Fruit fly (Drosophila melanogaster) whole organism, embryonic: Measurements from ENCODE around the gene CG5937.

ENCODE experiments used
- Abd-B ChIP-seq: fragments of 200-800 bp; sonication (Bioruptor generic); optimal IDR thresholded peaks from 2 replicates; lab custom pipeline; 2018; ENCODE audit warnings: missing biosample characterization, mild to moderate bottlenecking, missing genetic modification characterization, moderate library complexity
- Atf3 ChIP-seq: fragments of 200-800 bp; sonication (Bioruptor generic); optimal IDR thresholded peaks from 3 replicates; lab custom pipeline; 2016; ENCODE audit warnings: missing biosample characterization, missing genetic modification characterization
- Awh ChIP-seq: fragments of 200-800 bp; sonication (Bioruptor generic); IDR thresholded peaks from 2 replicates; pipeline ENCODE4, ENCODE4 v1.3.6; 2022; ENCODE audit warnings: missing biosample characterization, missing genetic modification characterization
- CG10565 ChIP-seq: fragments of 200-800 bp; sonication (Bioruptor generic); optimal IDR thresholded peaks from 3 replicates; lab custom pipeline; 2016; ENCODE audit warnings: missing biosample characterization, mild to moderate bottlenecking, missing genetic modification characterization
- CG11456 ChIP-seq: fragments of 200-800 bp; sonication (Bioruptor generic); IDR thresholded peaks from 3 replicates; pipeline ENCODE4 v1.3.6; 2022; ENCODE audit warnings: missing biosample characterization, missing genetic modification characterization
- CG12155 ChIP-seq: fragments of 200-800 bp; sonication (Bioruptor generic); optimal IDR thresholded peaks from 3 replicates; lab custom pipeline; 2016; ENCODE audit warnings: missing biosample characterization, missing genetic modification characterization
- CG13775 ChIP-seq: fragments of 200-800 bp; sonication (Bioruptor generic); optimal IDR thresholded peaks from 3 replicates; lab custom pipeline; 2017; ENCODE audit warnings: missing biosample characterization, mild to moderate bottlenecking, missing genetic modification characterization
- CG14860 ChIP-seq: fragments of 200-800 bp; sonication (Bioruptor generic); IDR thresholded peaks from 3 replicates; pipeline ENCODE4 v1.3.6; 2022; ENCODE audit warnings: missing biosample characterization, missing genetic modification characterization; ENCODE audit not compliant: partially characterized antibody
- CG15073 ChIP-seq: fragments of 200-800 bp; sonication (Bioruptor generic); optimal IDR thresholded peaks from 2 replicates; lab custom pipeline; 2016; ENCODE audit warnings: missing biosample characterization, missing genetic modification characterization
- CG17912 ChIP-seq: fragments of 200-800 bp; sonication (Bioruptor generic); optimal IDR thresholded peaks from 2 replicates; lab custom pipeline; 2018; ENCODE audit warnings: missing biosample characterization, mild to moderate bottlenecking, missing genetic modification characterization
- CG1792 ChIP-seq: fragments of 200-800 bp; sonication (Bioruptor generic); optimal IDR thresholded peaks from 2 replicates; lab custom pipeline; 2016; ENCODE audit warnings: missing biosample characterization, missing genetic modification characterization
- CG18011 ChIP-seq: fragments of 200-800 bp; sonication (Bioruptor generic); optimal IDR thresholded peaks from 2 replicates; lab custom pipeline; 2017; ENCODE audit warnings: missing biosample characterization, missing genetic modification characterization, mild to moderate bottlenecking, moderate library complexity, missing genotype
- CG2129 ChIP-seq: fragments of 200-800 bp; sonication (Bioruptor generic); IDR thresholded peaks from 2 replicates; pipeline ENCODE4 v1.3.6; 2022; ENCODE audit warnings: missing biosample characterization, missing genetic modification characterization; ENCODE audit not compliant: partially characterized antibody
- CG3163 ChIP-seq: fragments of 200-800 bp; sonication (Bioruptor generic); optimal IDR thresholded peaks from 3 replicates; lab custom pipeline; 2016; ENCODE audit warnings: missing biosample characterization, missing genetic modification characterization
- CG33557 ChIP-seq: fragments of 200-800 bp; sonication (Bioruptor generic); optimal IDR thresholded peaks from 2 replicates; lab custom pipeline; 2019; ENCODE audit warnings: missing biosample characterization, mild to moderate bottlenecking, missing genetic modification characterization, moderate library complexity
- CG4328 ChIP-seq: fragments of 200-800 bp; sonication (Bioruptor generic); optimal IDR thresholded peaks from 3 replicates; lab custom pipeline; 2017; ENCODE audit warnings: missing biosample characterization, missing genetic modification reagents, missing genetic modification characterization
- CG4360 ChIP-seq: fragments of 200-800 bp; sonication (Bioruptor generic); IDR thresholded peaks from 2 replicates; pipeline ENCODE4 v1.3.6; 2022; ENCODE audit warnings: missing biosample characterization, missing genetic modification characterization
- CG7928 ChIP-seq: fragments of 200-800 bp; sonication (Bioruptor generic); optimal IDR thresholded peaks from 2 replicates; lab custom pipeline; 2017; ENCODE audit warnings: missing biosample characterization, mild to moderate bottlenecking, missing genetic modification characterization
- Camta ChIP-seq: fragments of 200-800 bp; sonication (Bioruptor generic); optimal IDR thresholded peaks from 2 replicates; lab custom pipeline; 2016; ENCODE audit warnings: missing biosample characterization, missing genetic modification characterization
- H2.0 ChIP-seq: fragments of 200-800 bp; sonication (Bioruptor generic); IDR thresholded peaks from 2 replicates; pipeline ENCODE4 v1.3.6; 2022; ENCODE audit warnings: missing biosample characterization, missing genetic modification characterization
- Hmx ChIP-seq: fragments of 200-800 bp; sonication (Bioruptor generic); optimal IDR thresholded peaks from 2 replicates; lab custom pipeline; 2016; ENCODE audit warnings: missing biosample characterization, missing genetic modification characterization
- Lim3 ChIP-seq: fragments of 200-800 bp; sonication (Bioruptor generic); IDR thresholded peaks from 2 replicates; pipeline ENCODE4 v1.3.6; 2022; ENCODE audit warnings: missing biosample characterization, missing genetic modification characterization
- Myb ChIP-seq: fragments of 200-800 bp; sonication (Bioruptor generic); optimal IDR thresholded peaks from 2 replicates; lab custom pipeline; 2016; ENCODE audit warnings: missing biosample characterization, missing genetic modification characterization
- NFAT ChIP-seq: fragments of 200-800 bp; sonication (Bioruptor generic); IDR thresholded peaks from 2 replicates; pipeline ENCODE4 v1.3.6; 2022; ENCODE audit warnings: missing biosample characterization, missing genetic modification characterization
- Six4 ChIP-seq: fragments of 200-800 bp; sonication (Bioruptor generic); optimal IDR thresholded peaks from 2 replicates; lab custom pipeline; 2016; ENCODE audit warnings: missing biosample characterization, missing genetic modification characterization
- Sry-β ChIP-seq: fragments of 200-800 bp; sonication (Bioruptor generic); optimal IDR thresholded peaks from 2 replicates; lab custom pipeline; 2018; ENCODE audit warnings: missing biosample characterization, mild to moderate bottlenecking, missing genetic modification characterization, moderate library complexity
- Xbp1 ChIP-seq: fragments of 200-800 bp; sonication (Bioruptor generic); optimal IDR thresholded peaks from 3 replicates; lab custom pipeline; 2016; ENCODE audit warnings: missing biosample characterization, mild to moderate bottlenecking, missing genetic modification characterization
- amos ChIP-seq: fragments of 200-800 bp; sonication (Bioruptor generic); IDR thresholded peaks from 2 replicates; pipeline ENCODE4 v1.3.6; 2022; ENCODE audit warnings: missing biosample characterization, missing genetic modification characterization; ENCODE audit not compliant: partially characterized antibody
- bab2 ChIP-seq: fragments of 200-800 bp; sonication (Bioruptor generic); optimal IDR thresholded peaks from 2 replicates; lab custom pipeline; 2016; ENCODE audit warnings: missing biosample characterization, missing genetic modification characterization
- br ChIP-seq: fragments of >200 bp; optimal IDR thresholded peaks from 2 replicates; lab custom pipeline; 2017
- cato ChIP-seq: fragments of 200-800 bp; sonication (Bioruptor generic); optimal IDR thresholded peaks from 2 replicates; lab custom pipeline; 2016; ENCODE audit warnings: missing biosample characterization, missing genetic modification characterization, borderline replicate concordance
- crol ChIP-seq: fragments of 200-800 bp; sonication (Bioruptor generic); IDR thresholded peaks from 2 replicates; pipeline ENCODE4 v1.3.6; 2022; ENCODE audit warnings: missing biosample characterization, missing genetic modification characterization
- danr ChIP-seq: fragments of 200-800 bp; sonication (Bioruptor generic); IDR thresholded peaks from 2 replicates; pipeline ENCODE4 v1.3.6; 2022; ENCODE audit warnings: missing biosample characterization, missing genetic modification characterization
- dm ChIP-seq: fragments of 200-800 bp; sonication (Bioruptor generic); optimal IDR thresholded peaks from 3 replicates; lab custom pipeline; 2016; ENCODE audit warnings: missing biosample characterization, missing genetic modification characterization
- en ChIP-seq: fragments of 200-800 bp; sonication (Bioruptor generic); optimal IDR thresholded peaks from 2 replicates; lab custom pipeline; 2016; ENCODE audit warnings: missing biosample characterization, missing genetic modification characterization
- fd102C ChIP-seq: fragments of 200-800 bp; sonication (Bioruptor generic); optimal IDR thresholded peaks from 2 replicates; lab custom pipeline; 2018; ENCODE audit warnings: missing biosample characterization, mild to moderate bottlenecking, missing genetic modification characterization, moderate library complexity
- gem ChIP-seq: fragments of 200-800 bp; sonication (Bioruptor generic); optimal IDR thresholded peaks from 2 replicates; lab custom pipeline; 2019; ENCODE audit warnings: missing biosample characterization, mild to moderate bottlenecking, missing genetic modification characterization, moderate library complexity
- gro ChIP-seq: fragments of 200-800 bp; sonication (Bioruptor generic); optimal IDR thresholded peaks from 2 replicates; lab custom pipeline; 2016; ENCODE audit warnings: missing biosample characterization, missing genetic modification characterization
- gsb-n ChIP-seq: fragments of 200-800 bp; sonication (Bioruptor generic); optimal IDR thresholded peaks from 3 replicates; lab custom pipeline; 2018; ENCODE audit warnings: missing biosample characterization, mild to moderate bottlenecking, missing genetic modification characterization
- hb ChIP-seq: fragments of 200-800 bp; sonication (Bioruptor generic); IDR thresholded peaks from 3 replicates; pipeline ENCODE4 v1.3.6; 2022; ENCODE audit warnings: missing biosample characterization, missing genetic modification characterization; ENCODE audit not compliant: partially characterized antibody
- lbe ChIP-seq: fragments of 200-800 bp; sonication (Bioruptor generic); optimal IDR thresholded peaks from 2 replicates; lab custom pipeline; 2016; ENCODE audit warnings: missing biosample characterization, mild to moderate bottlenecking, missing genetic modification characterization
- pb ChIP-seq: fragments of 200-800 bp; sonication (Bioruptor generic); optimal IDR thresholded peaks from 3 replicates; lab custom pipeline; 2016; ENCODE audit warnings: missing biosample characterization, missing genetic modification characterization
- psq ChIP-seq: fragments of 200-800 bp; sonication (Bioruptor generic); optimal IDR thresholded peaks from 2 replicates; lab custom pipeline; 2017; ENCODE audit warnings: missing biosample characterization, missing genetic modification characterization
- pzg ChIP-seq: fragments of 200-800 bp; sonication (Bioruptor generic); optimal IDR thresholded peaks from 3 replicates; lab custom pipeline; 2018; ENCODE audit warnings: missing biosample characterization, mild to moderate bottlenecking, missing genetic modification characterization, moderate library complexity
- ranshi ChIP-seq: fragments of 200-800 bp; sonication (Bioruptor generic); IDR thresholded peaks from 2 replicates; pipeline ENCODE4 v1.3.6; 2022; ENCODE audit warnings: missing biosample characterization, missing genetic modification characterization
- sna ChIP-seq: fragments of 200-800 bp; sonication (Bioruptor generic); IDR thresholded peaks from 2 replicates; pipeline ENCODE4 v1.3.6; 2022; ENCODE audit warnings: missing biosample characterization, missing genetic modification characterization; ENCODE audit not compliant: partially characterized antibody
- stwl ChIP-seq: fragments of 200-800 bp; sonication (Bioruptor generic); optimal IDR thresholded peaks from 3 replicates; lab custom pipeline; 2018; ENCODE audit warnings: missing biosample characterization, mild to moderate bottlenecking, missing genetic modification characterization, moderate library complexity
- tgo ChIP-seq: fragments of 200-800 bp; sonication (Bioruptor generic); IDR thresholded peaks from 3 replicates; pipeline ENCODE4 v1.3.6; 2022; ENCODE audit warnings: missing biosample characterization, missing genetic modification characterization
- trh ChIP-seq: fragments of 200-800 bp; sonication (Bioruptor generic); optimal IDR thresholded peaks from 2 replicates; lab custom pipeline; 2016; ENCODE audit warnings: missing biosample characterization, missing genetic modification characterization
- vnd ChIP-seq: fragments of 200-800 bp; sonication (Bioruptor generic); IDR thresholded peaks from 3 replicates; pipeline ENCODE4 v1.3.6; 2022; ENCODE audit warnings: missing biosample characterization, missing genetic modification characterization; ENCODE audit not compliant: partially characterized antibody
- zfh1 ChIP-seq: fragments of 200-800 bp; sonication (Bioruptor generic); IDR thresholded peaks from 3 replicates; pipeline ENCODE4 v1.3.6; 2022; ENCODE audit warnings: missing biosample characterization, missing genetic modification characterization

CG5937 gene

dm6 chrX:6024638-6025037 is 15.2 kb upstream of the CG5937 start (continued):
- TF ChIP-seq CG3163 (GFP tag; lab: Kevin White, UChicago), result no peak
- TF ChIP-seq CG1792 (GFP tag; lab: Kevin White, UChicago), result peak; percentile 2
- TF ChIP-seq CG33557, result no peak
- no peak for TF ChIP-seq cato (GFP tag; lab: Kevin White, UChicago)
- no peak for TF ChIP-seq CG15073
- TF ChIP-seq pb, result peak; percentile 34
- TF ChIP-seq en (GFP tag; lab: Kevin White, UChicago), result no peak
- peak; percentile 35 for TF ChIP-seq Abd-B
- no peak for TF ChIP-seq hb
- TF ChIP-seq Awh (GFP tag; lab: Robert Waterston, UW), result peak; percentile 21; the same call in 1 of the 2 replicates
- no peak for TF ChIP-seq vnd (GFP tag; lab: Robert Waterston, UW)
- peak; percentile 35 for TF ChIP-seq bab2
- no peak for TF ChIP-seq CG4328 (GFP tag; lab: Kevin White, UChicago)
- no peak for TF ChIP-seq CG14860 (GFP tag; lab: Robert Waterston, UW)
- TF ChIP-seq H2.0, result peak; percentile 45
- TF ChIP-seq stwl (tag; lab: Kevin White, UChicago), result no peak
- TF ChIP-seq CG4360 (GFP tag; lab: Robert Waterston, UW), result peak; percentile 14; the same call in 1 of the 2 replicates
- TF ChIP-seq lbe (GFP tag; lab: Kevin White, UChicago), result no peak
- no peak for TF ChIP-seq trh (GFP tag; lab: Kevin White, UChicago)
- TF ChIP-seq Hmx, result no peak
- TF ChIP-seq danr (GFP tag; lab: Robert Waterston, UW), result no peak; the same call in 1 of the 2 replicates
- no peak for TF ChIP-seq Lim3
- peak; percentile 1 for TF ChIP-seq dm (GFP tag; lab: Kevin White, UChicago)
- TF ChIP-seq CG7928 (GFP tag; lab: Kevin White, UChicago), result no peak
- TF ChIP-seq crol (GFP tag; lab: Robert Waterston, UW), result no peak; the same call in 1 of the 2 replicates
- no peak for TF ChIP-seq psq (GFP tag; lab: Kevin White, UChicago)
- peak; percentile 64 for TF ChIP-seq Xbp1 (GFP tag; lab: Kevin White, UChicago)
- TF ChIP-seq sna (GFP tag; lab: Robert Waterston, UW), result no peak
- TF ChIP-seq CG12155 (GFP tag; lab: Kevin White, UChicago), result no peak
- no peak for TF ChIP-seq CG18011 (GFP tag; lab: Kevin White, UChicago)
- TF ChIP-seq br (lab: Kevin White, UChicago), result no peak
- TF ChIP-seq zfh1, result peak; percentile 80
- no peak for TF ChIP-seq CG17912 (GFP tag; lab: Kevin White, UChicago)
- peak; percentile 31 for TF ChIP-seq gsb-n (tag; lab: Kevin White, UChicago)
- TF ChIP-seq Camta (GFP tag; lab: Kevin White, UChicago), result no peak
- TF ChIP-seq Sry-β (GFP tag; lab: Kevin White, UChicago), result no peak
- peak; percentile 50 for TF ChIP-seq fd102C (GFP tag; lab: Kevin White, UChicago)
- TF ChIP-seq CG2129 (GFP tag; lab: Robert Waterston, UW), result no peak
- TF ChIP-seq gem (tag; lab: Kevin White, UChicago), result peak; percentile 76
- 0 out of 3 replicates have a peak, but pooled peaks have one; percentile 41 for TF ChIP-seq CG11456 (GFP tag; lab: Robert Waterston, UW)
- peak; percentile 37 for TF ChIP-seq Six4 (GFP tag; lab: Kevin White, UChicago)
- peak; percentile 44; the same call in 1 of the 2 replicates for TF ChIP-seq ranshi
- TF ChIP-seq CG10565 (GFP tag; lab: Kevin White, UChicago), result no peak
- TF ChIP-seq CG13775, result peak; percentile 26
- peak; percentile 42; the same call in 1 of the 3 replicates for TF ChIP-seq tgo (GFP tag; lab: Robert Waterston, UW)
- peak; percentile 3 for TF ChIP-seq Myb (GFP tag; lab: Kevin White, UChicago)
- no peak for TF ChIP-seq pzg
- no peak for TF ChIP-seq gro (GFP tag; lab: Kevin White, UChicago)
- peak; percentile 41 for TF ChIP-seq Atf3
- no peak for TF ChIP-seq amos (GFP tag; lab: Robert Waterston, UW)
- TF ChIP-seq NFAT (GFP tag; lab: Robert Waterston, UW), result no peak
